Worm (Caenorhabditis elegans) whole organism, L3 larva: Measurements from ENCODE around the gene fbxb-55.

Source experiments
- R02D3.7 ChIP-seq: fragments of 150-350 bp; optimal IDR thresholded peaks from 2 replicates; lab custom pipeline; 2014; ENCODE audit warnings: missing biosample characterization, missing genetic modification characterization
- ZK546.5 ChIP-seq: sonication (generic microtip); optimal IDR thresholded peaks from 2 replicates; lab custom pipeline; 2017; ENCODE audit warnings: missing biosample characterization, missing genetic modification characterization
- aly-2 ChIP-seq: fragments of 150-350 bp; optimal IDR thresholded peaks from 2 replicates; lab custom pipeline; 2014; ENCODE audit warnings: missing biosample characterization, missing genetic modification characterization
- ama-1 ChIP-seq: fragments of 150-350 bp; optimal IDR thresholded peaks from 2 replicates; lab custom pipeline; 2018
- ceh-16 ChIP-seq: sonication (generic microtip); optimal IDR thresholded peaks from 2 replicates; lab custom pipeline; 2017; ENCODE audit warnings: missing biosample characterization, missing genetic modification characterization
- ceh-28 ChIP-seq: fragments of 150-350 bp; optimal IDR thresholded peaks from 2 replicates; lab custom pipeline; 2014; ENCODE audit warnings: missing biosample characterization, missing genetic modification reagents, missing genetic modification characterization
- ceh-82 ChIP-seq: fragments of 150-350 bp; optimal IDR thresholded peaks from 2 replicates; lab custom pipeline; 2014; ENCODE audit warnings: missing biosample characterization, missing genetic modification characterization
- ceh-9 ChIP-seq: sonication (generic microtip); optimal IDR thresholded peaks from 2 replicates; lab custom pipeline; 2018; ENCODE audit warnings: missing biosample characterization, missing genetic modification characterization
- daf-12 ChIP-seq: fragments of 150-350 bp; optimal IDR thresholded peaks from 2 replicates; lab custom pipeline; 2014; ENCODE audit warnings: missing biosample characterization, missing genetic modification reagents, missing genetic modification characterization
- egl-27 ChIP-seq: sonication (generic microtip); optimal IDR thresholded peaks from 4 replicates; lab custom pipeline; 2017; ENCODE audit warnings: missing biosample characterization, missing genetic modification reagents, missing genetic modification characterization
- egl-5 ChIP-seq: fragments of 150-350 bp; optimal IDR thresholded peaks from 2 replicates; lab custom pipeline; 2017; ENCODE audit warnings: missing biosample characterization, missing genetic modification reagents, missing genetic modification characterization, inconsistent platforms
- elt-1 ChIP-seq: fragments of 150-350 bp; optimal IDR thresholded peaks from 2 replicates; lab custom pipeline; 2014; ENCODE audit warnings: missing biosample characterization, missing genetic modification characterization
- elt-2 ChIP-seq: sonication (generic microtip); optimal IDR thresholded peaks from 2 replicates; lab custom pipeline; 2016; ENCODE audit warnings: missing genetic modification reagents, mild to moderate bottlenecking, missing genetic modification characterization, missing compliant biosample characterization
- elt-3 ChIP-seq, 3 experiments: fragments of 150-350 bp in 1 of 3; sonication (generic microtip) in 2 of 3; optimal IDR thresholded peaks; 2 replicates in 2 of 3; 4 replicates in 1 of 3; lab custom pipeline; 2014 to 2017; ENCODE audit warnings: missing biosample characterization in 3 of 3, missing genetic modification characterization in 3 of 3
- eor-1 ChIP-seq, 2 experiments: fragments of 150-350 bp; optimal IDR thresholded peaks; 2 replicates each; lab custom pipeline; 2014 to 2018; ENCODE audit warnings: missing biosample characterization in 2 of 2, missing genetic modification characterization in 2 of 2
- fkh-10 ChIP-seq: sonication (generic microtip); optimal IDR thresholded peaks from 2 replicates; lab custom pipeline; 2017; ENCODE audit warnings: missing biosample characterization, missing genetic modification reagents, missing genetic modification characterization
- fkh-2 ChIP-seq: fragments of 150-350 bp; optimal IDR thresholded peaks from 2 replicates; lab custom pipeline; 2014; ENCODE audit warnings: missing biosample characterization, missing genetic modification reagents, missing genetic modification characterization
- fos-1 ChIP-seq: fragments of 150-350 bp; optimal IDR thresholded peaks from 2 replicates; lab custom pipeline; 2014; ENCODE audit warnings: missing biosample characterization, missing genetic modification characterization
- hmg-11 ChIP-seq: sonication (generic microtip); optimal IDR thresholded peaks from 2 replicates; lab custom pipeline; 2016; ENCODE audit warnings: missing genetic modification characterization, missing compliant biosample characterization
- jun-1 ChIP-seq: fragments of 150-350 bp; optimal IDR thresholded peaks from 2 replicates; lab custom pipeline; 2014; ENCODE audit warnings: missing biosample characterization, missing genetic modification reagents, missing genetic modification characterization
- lin-15B ChIP-seq: fragments of 150-350 bp; optimal IDR thresholded peaks from 2 replicates; lab custom pipeline; 2014; ENCODE audit warnings: missing biosample characterization, missing genetic modification characterization
- lin-39 ChIP-seq: fragments of 150-350 bp; optimal IDR thresholded peaks from 2 replicates; lab custom pipeline; 2018; ENCODE audit warnings: missing biosample characterization, missing genetic modification reagents, missing genetic modification characterization
- lsy-12 ChIP-seq: sonication (generic microtip); optimal IDR thresholded peaks from 2 replicates; lab custom pipeline; 2016; ENCODE audit warnings: mild to moderate bottlenecking, missing genetic modification characterization, missing compliant biosample characterization
- mdl-1 ChIP-seq: fragments of 150-350 bp; optimal IDR thresholded peaks from 2 replicates; lab custom pipeline; 2014; ENCODE audit warnings: missing biosample characterization, missing genetic modification characterization
- mml-1 ChIP-seq: fragments of 150-350 bp; sonication (generic microtip); optimal IDR thresholded peaks from 3 replicates; lab custom pipeline; 2014; ENCODE audit warnings: missing biosample characterization, missing genetic modification characterization
- nfya-1 ChIP-seq: sonication (generic microtip); optimal IDR thresholded peaks from 2 replicates; lab custom pipeline; 2017; ENCODE audit warnings: missing genetic modification characterization, mild to moderate bottlenecking, missing compliant biosample characterization, antibody characterized with exemption, moderate library complexity; ENCODE audit not compliant: insufficient read depth
- nhr-11 ChIP-seq: fragments of 150-350 bp; optimal IDR thresholded peaks from 2 replicates; lab custom pipeline; 2014; ENCODE audit warnings: missing biosample characterization, missing genetic modification characterization
- nhr-12 ChIP-seq: fragments of 150-350 bp; optimal IDR thresholded peaks from 2 replicates; lab custom pipeline; 2014; ENCODE audit warnings: missing biosample characterization, missing genetic modification characterization
- nhr-23 ChIP-seq: fragments of 150-350 bp; optimal IDR thresholded peaks from 2 replicates; lab custom pipeline; 2014; ENCODE audit warnings: missing biosample characterization, missing genetic modification reagents, missing genetic modification characterization
- nhr-237 ChIP-seq: fragments of 150-350 bp; optimal IDR thresholded peaks from 2 replicates; lab custom pipeline; 2014; ENCODE audit warnings: missing biosample characterization, missing genetic modification characterization
- nhr-25 ChIP-seq: sonication (generic microtip); optimal IDR thresholded peaks from 2 replicates; lab custom pipeline; 2017; ENCODE audit warnings: missing biosample characterization, missing genetic modification characterization
- nhr-28 ChIP-seq: fragments of 150-350 bp; optimal IDR thresholded peaks from 2 replicates; lab custom pipeline; 2014; ENCODE audit warnings: missing biosample characterization, missing genetic modification characterization
- nhr-43 ChIP-seq: sonication (generic microtip); optimal IDR thresholded peaks from 2 replicates; lab custom pipeline; 2016; ENCODE audit warnings: mild to moderate bottlenecking, missing genetic modification characterization, missing compliant biosample characterization; ENCODE audit not compliant: poor library complexity, severe bottlenecking
- nhr-67 ChIP-seq: fragments of 150-350 bp; optimal IDR thresholded peaks from 2 replicates; lab custom pipeline; 2014; ENCODE audit warnings: missing biosample characterization, missing genetic modification characterization
- nhr-76 ChIP-seq: fragments of 150-350 bp; sonication (generic microtip); optimal IDR thresholded peaks from 5 replicates; lab custom pipeline; 2014; ENCODE audit warnings: missing biosample characterization, missing genetic modification characterization
- nhr-77 ChIP-seq: fragments of 150-350 bp; optimal IDR thresholded peaks from 2 replicates; lab custom pipeline; 2014; ENCODE audit warnings: missing biosample characterization, missing genetic modification characterization
- pha-4 ChIP-seq: fragments of 150-350 bp; optimal IDR thresholded peaks from 2 replicates; lab custom pipeline; 2014; ENCODE audit warnings: missing biosample characterization, missing genetic modification reagents, missing genetic modification characterization
- pqm-1 ChIP-seq: fragments of 150-350 bp; optimal IDR thresholded peaks from 2 replicates; lab custom pipeline; 2017; ENCODE audit warnings: missing biosample characterization, missing genetic modification characterization, inconsistent platforms
- sea-2 ChIP-seq: fragments of 150-350 bp; sonication (generic microtip); optimal IDR thresholded peaks from 4 replicates; lab custom pipeline; 2014; ENCODE audit warnings: missing biosample characterization, missing genetic modification reagents, missing genetic modification characterization
- skn-1 ChIP-seq: fragments of 150-350 bp; optimal IDR thresholded peaks from 2 replicates; lab custom pipeline; 2014; ENCODE audit warnings: missing biosample characterization, missing genetic modification characterization
- snpc-4 ChIP-seq: fragments of 150-350 bp; optimal IDR thresholded peaks from 2 replicates; lab custom pipeline; 2014; ENCODE audit warnings: missing biosample characterization, missing genetic modification characterization
- tbx-2 ChIP-seq: sonication (generic microtip); optimal IDR thresholded peaks from 2 replicates; lab custom pipeline; 2016; ENCODE audit warnings: mild to moderate bottlenecking, missing genetic modification characterization, missing compliant biosample characterization
- unc-39 ChIP-seq: sonication (generic microtip); optimal IDR thresholded peaks from 4 replicates; lab custom pipeline; 2017; ENCODE audit warnings: missing biosample characterization, missing genetic modification characterization
- unc-62 ChIP-seq: fragments of 150-350 bp; sonication (generic microtip); optimal IDR thresholded peaks from 4 replicates; lab custom pipeline; 2014; ENCODE audit warnings: missing biosample characterization, missing genetic modification reagents, missing genetic modification characterization
- zag-1 ChIP-seq: fragments of 150-350 bp; optimal IDR thresholded peaks from 2 replicates; lab custom pipeline; 2014; ENCODE audit warnings: missing biosample characterization, missing genetic modification characterization
- ztf-11 ChIP-seq: fragments of 150-350 bp; optimal IDR thresholded peaks from 2 replicates; lab custom pipeline; 2014; ENCODE audit warnings: missing biosample characterization, missing genetic modification characterization
- ztf-4 ChIP-seq: fragments of 150-350 bp; optimal IDR thresholded peaks from 2 replicates; lab custom pipeline; 2014; ENCODE audit warnings: missing biosample characterization, missing genetic modification characterization

The fbxb-55 gene

DNA sequence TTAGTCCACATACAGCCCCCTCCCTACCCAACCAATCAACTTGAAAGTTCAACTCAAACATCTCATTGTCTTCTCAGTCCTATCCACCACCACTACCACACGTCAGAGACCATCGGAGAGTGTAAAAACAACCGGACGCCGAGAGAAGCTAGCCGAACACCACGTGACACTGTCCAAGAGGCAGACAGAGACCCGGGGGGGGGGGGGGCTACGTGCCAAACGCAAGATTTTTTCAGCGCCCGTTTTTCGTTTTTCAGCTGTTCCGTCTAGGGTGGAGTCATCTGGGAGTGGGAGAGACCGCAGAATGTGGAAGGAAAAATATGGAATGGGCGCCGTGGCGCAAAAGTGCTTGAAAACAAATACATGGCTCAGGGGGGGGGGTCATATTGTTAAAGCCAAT, 42.7 kb upstream of the fbxb-55 start:
- TF ChIP-seq lin-15B (tag; lab: Kevin White, UChicago) (no peak), lin-39 (tag; lab: Kevin White, UChicago) (peak; percentile 84), nhr-23 (tag; lab: Kevin White, UChicago) (peak; percentile 21), egl-5 (tag; lab: Kevin White, UChicago) (peak; percentile 62), ceh-28 (no peak), aly-2 (tag; lab: Kevin White, UChicago) (no peak), pha-4 (tag; lab: Kevin White, UChicago) (peak; percentile 61), nfya-1 (peak; percentile 76), fkh-2 (no peak), nhr-28 (tag; lab: Kevin White, UChicago) (no peak), zag-1 (tag; lab: Kevin White, UChicago) (no peak), nhr-76 (no peak), nhr-77 (no peak), tbx-2 (tag; lab: Kevin White, UChicago) (no peak), ceh-9 (tag; lab: Kevin White, UChicago) (no peak), ZK546.5 (tag; lab: Kevin White, UChicago) (no peak), eor-1 (tag; optimal IDR thresholded peaks at IDR 0.05; lab: Kevin White, UChicago) (no peak), ztf-11 (tag; lab: Kevin White, UChicago) (no peak), unc-62 (no peak), mdl-1 (peak; percentile 92), nhr-43 (tag; lab: Kevin White, UChicago) (peak; percentile 83), nhr-67 (no peak), nhr-11 (tag; lab: Kevin White, UChicago) (no peak), fkh-10 (GFP tag; lab: Kevin White, UChicago) (no peak), hmg-11 (tag; lab: Kevin White, UChicago) (no peak), egl-27 (tag; lab: Kevin White, UChicago) (no peak), ceh-16 (tag; lab: Kevin White, UChicago) (no peak), fos-1 (tag; lab: Kevin White, UChicago) (no peak), ztf-4 (tag; lab: Kevin White, UChicago) (no peak), snpc-4 (peak; percentile 31), nhr-25 (peak; percentile 81), jun-1 (peak; percentile 14), lsy-12 (tag; lab: Kevin White, UChicago) (peak; percentile 69), skn-1 (tag; lab: Kevin White, UChicago) (peak; percentile 1), unc-39 (tag; lab: Kevin White, UChicago) (no peak), elt-1 (peak; percentile 3), sea-2 (GFP tag; lab: Kevin White, UChicago) (no peak), ama-1 (lab: Kevin White, UChicago) (peak; percentile 82), nhr-12 (tag; lab: Kevin White, UChicago) (no peak), nhr-237 (no peak), elt-3 (tag; optimal IDR thresholded peaks at IDR 0.05; lab: Kevin White, UChicago) (no peak), ceh-82 (tag; lab: Kevin White, UChicago) (no peak), pqm-1 (tag; lab: Kevin White, UChicago) (peak; percentile 35), R02D3.7 (no peak), daf-12 (no peak), mml-1 (tag; lab: Kevin White, UChicago) (no peak), elt-2 (tag; lab: Kevin White, UChicago) (peak; percentile 32)
